Worm (Caenorhabditis elegans) whole organism, L4 larva: Measurements from ENCODE around the gene T24D5.4.

Experiments used
- F37D6.2 ChIP-seq: sonication (generic microtip); optimal IDR thresholded peaks from 2 replicates; lab custom pipeline; 2016; ENCODE audit warnings: mild to moderate bottlenecking, missing genetic modification characterization, missing compliant biosample characterization
- F44E2.7 ChIP-seq: fragments of 200-800 bp; sonication (Bioruptor generic); IDR thresholded peaks from 2 replicates; pipeline ENCODE4 v2.1.2; 2022; ENCODE audit warnings: missing genetic modification characterization, missing compliant biosample characterization
- F49E8.2 ChIP-seq: sonication (generic microtip); optimal IDR thresholded peaks from 2 replicates; lab custom pipeline; 2016; ENCODE audit warnings: missing compliant biosample characterization, mild to moderate bottlenecking, missing genetic modification characterization, borderline replicate concordance
- R02D3.7 ChIP-seq: fragments of 150-350 bp; sonication (generic microtip); optimal IDR thresholded peaks from 3 replicates; lab custom pipeline; 2014; ENCODE audit warnings: missing biosample characterization, missing genetic modification characterization
- T20F7.1 ChIP-seq: fragments of 200-800 bp; sonication (Bioruptor generic); optimal IDR thresholded peaks from 2 replicates; lab custom pipeline; 2018; ENCODE audit warnings: mild to moderate bottlenecking, missing genetic modification characterization, missing compliant biosample characterization
- T26A8.4 ChIP-seq: fragments of 200-800 bp; sonication (Bioruptor generic); IDR thresholded peaks from 2 replicates; pipeline ENCODE4 v1.3.6; 2022; ENCODE audit warnings: missing genetic modification characterization, missing compliant biosample characterization
- ZK337.2 ChIP-seq: fragments of 200-800 bp; sonication (Bioruptor generic); IDR thresholded peaks from 2 replicates; pipeline ENCODE4 v1.3.6; 2022; ENCODE audit warnings: missing genetic modification reagents, missing genetic modification characterization, missing compliant biosample characterization
- aha-1 ChIP-seq: fragments of 150-350 bp; peaks from one replicate; lab custom pipeline; 2014; ENCODE audit warnings: missing biosample characterization, missing genetic modification characterization
- arid-1 ChIP-seq: fragments of 200-800 bp; sonication (Bioruptor generic); conservative IDR thresholded peaks from 2 replicates; pipeline ENCODE4 v1.3.6; 2022; ENCODE audit warnings: missing genetic modification reagents, missing genetic modification characterization, missing compliant biosample characterization
- ceh-32 ChIP-seq: sonication (generic microtip); optimal IDR thresholded peaks from 2 replicates; lab custom pipeline; 2016; ENCODE audit warnings: mild to moderate bottlenecking, missing genetic modification characterization, missing compliant biosample characterization; ENCODE audit not compliant: poor library complexity
- ceh-62 ChIP-seq: sonication (generic microtip); optimal IDR thresholded peaks from 2 replicates; lab custom pipeline; 2017; ENCODE audit warnings: missing biosample characterization, missing genetic modification characterization
- daf-19 ChIP-seq: fragments of 200-800 bp; sonication (Bioruptor generic); conservative IDR thresholded peaks from 2 replicates; pipeline ENCODE4 v1.3.6; 2022; ENCODE audit warnings: missing genetic modification characterization, missing compliant biosample characterization
- dmd-6 ChIP-seq: fragments of 200-800 bp; sonication (Bioruptor generic); IDR thresholded peaks from 2 replicates; pipeline ENCODE4 v1.3.6; 2022; ENCODE audit warnings: missing genetic modification reagents, missing genetic modification characterization, missing compliant biosample characterization
- egl-43 ChIP-seq: fragments of 200-800 bp; sonication (Bioruptor generic); IDR thresholded peaks from 2 replicates; pipeline ENCODE4 v1.3.6; 2022; ENCODE audit warnings: missing genetic modification reagents, missing genetic modification characterization, missing compliant biosample characterization
- fkh-10 ChIP-seq: fragments of 150-350 bp; optimal IDR thresholded peaks from 2 replicates; lab custom pipeline; 2014; ENCODE audit warnings: missing biosample characterization, missing genetic modification reagents, missing genetic modification characterization
- hmg-1.1 ChIP-seq: fragments of 200-800 bp; sonication (Bioruptor generic); IDR thresholded peaks from 2 replicates; pipeline ENCODE4 v1.3.6; 2022; ENCODE audit warnings: missing genetic modification reagents, missing genetic modification characterization, missing compliant biosample characterization
- lin-38 ChIP-seq: fragments of 200-800 bp; sonication (Bioruptor generic); IDR thresholded peaks from 2 replicates; pipeline ENCODE4 v1.3.6; 2022; ENCODE audit warnings: missing genetic modification reagents, missing genetic modification characterization, missing compliant biosample characterization
- lir-3 ChIP-seq: sonication (generic microtip); optimal IDR thresholded peaks from 2 replicates; lab custom pipeline; 2016; ENCODE audit warnings: mild to moderate bottlenecking, missing genetic modification characterization, missing compliant biosample characterization
- mxl-2 ChIP-seq: fragments of 200-800 bp; sonication (Bioruptor generic); conservative IDR thresholded peaks from 2 replicates; pipeline ENCODE4 v1.3.6; 2022; ENCODE audit warnings: missing genetic modification reagents, missing genetic modification characterization, missing compliant biosample characterization
- nhr-102 ChIP-seq: sonication (generic microtip); optimal IDR thresholded peaks from 2 replicates; lab custom pipeline; 2016; ENCODE audit warnings: mild to moderate bottlenecking, missing genetic modification characterization, moderate library complexity, missing compliant biosample characterization
- nhr-11 ChIP-seq: fragments of 150-350 bp; optimal IDR thresholded peaks from 2 replicates; lab custom pipeline; 2014; ENCODE audit warnings: missing biosample characterization, missing genetic modification characterization
- nhr-28 ChIP-seq: fragments of 150-350 bp; optimal IDR thresholded peaks from 2 replicates; lab custom pipeline; 2014; ENCODE audit warnings: missing biosample characterization, missing genetic modification characterization
- php-3 ChIP-seq: fragments of 200-800 bp; sonication (Bioruptor generic); IDR thresholded peaks from 2 replicates; pipeline ENCODE4 v1.3.6; 2022; ENCODE audit warnings: missing genetic modification reagents, missing genetic modification characterization, missing compliant biosample characterization
- saeg-2 ChIP-seq: fragments of 200-800 bp; sonication (Bioruptor generic); IDR thresholded peaks from 2 replicates; pipeline ENCODE4 v1.3.6; 2022; ENCODE audit warnings: missing genetic modification reagents, missing genetic modification characterization, missing compliant biosample characterization
- set-16 ChIP-seq: fragments of 200-800 bp; sonication (Bioruptor generic); IDR thresholded peaks from 2 replicates; pipeline ENCODE4 v1.3.6; 2022; ENCODE audit warnings: missing genetic modification reagents, missing genetic modification characterization, missing compliant biosample characterization
- spr-1 ChIP-seq: sonication (generic microtip); optimal IDR thresholded peaks from 2 replicates; lab custom pipeline; 2016; ENCODE audit warnings: mild to moderate bottlenecking, missing genetic modification characterization, missing compliant biosample characterization
- spr-3 ChIP-seq: fragments of 200-800 bp; sonication (Bioruptor generic); optimal IDR thresholded peaks from 2 replicates; lab custom pipeline; 2018; ENCODE audit warnings: mild to moderate bottlenecking, missing genetic modification characterization, missing compliant biosample characterization
- tra-1 ChIP-seq: fragments of 200-800 bp; sonication (Bioruptor generic); IDR thresholded peaks from 2 replicates; pipeline ENCODE4 v1.3.6; 2022; ENCODE audit warnings: missing genetic modification reagents, missing genetic modification characterization, missing compliant biosample characterization
- unc-62 ChIP-seq, 3 experiments: fragments of 150-350 bp in 1 of 3; sonication (generic microtip); optimal IDR thresholded peaks in 2 of 3; peaks in 1 of 3; 1 replicate in 1 of 3; 2 replicates in 2 of 3; lab custom pipeline; 2014 to 2017; ENCODE audit warnings: missing biosample characterization in 3 of 3, missing genetic modification characterization in 3 of 3, missing genetic modification reagents in 3 of 3, missing genotype in 1 of 3
- vab-7 ChIP-seq: fragments of 200-800 bp; sonication (Bioruptor generic); IDR thresholded peaks from 2 replicates; pipeline ENCODE4 v1.3.6; 2022; ENCODE audit warnings: missing genetic modification reagents, missing genetic modification characterization, missing compliant biosample characterization
- zfp-3 ChIP-seq: fragments of 200-800 bp; sonication (Bioruptor generic); conservative IDR thresholded peaks from 2 replicates; pipeline ENCODE4 v1.3.6; 2022; ENCODE audit warnings: missing genetic modification reagents, missing genetic modification characterization, missing compliant biosample characterization
- ztf-7 ChIP-seq: fragments of 150-350 bp; optimal IDR thresholded peaks from 2 replicates; lab custom pipeline; 2014; ENCODE audit warnings: missing biosample characterization, missing genetic modification characterization

The T24D5.4 gene

ce11 chrX:12563589-12563988 lies 33.4 kb upstream of the T24D5.4 start (continued):
- TF ChIP-seq ZK337.2 (GFP tag; lab: Robert Waterston, UW): peak; percentile 81
- no peak; the same call in 1 of the 2 replicates for TF ChIP-seq egl-43
- no peak; the same call in 1 of the 2 replicates for TF ChIP-seq php-3 (GFP tag; lab: Robert Waterston, UW)
- peak; percentile 47 for TF ChIP-seq ceh-32
- peak; percentile 59 for TF ChIP-seq T20F7.1 (GFP tag; lab: Kevin White, UChicago)
- peak; percentile 83 for TF ChIP-seq lir-3
- TF ChIP-seq spr-3 (GFP tag; lab: Kevin White, UChicago): no peak
- TF ChIP-seq F44E2.7 (GFP tag; lab: Robert Waterston, UW): peak; percentile 91
- no peak for TF ChIP-seq R02D3.7 (tag; lab: Kevin White, UChicago)

ce11 chrX:12574473-12574872 lies 22.5 kb upstream of the T24D5.4 start, which contains the start of gene T24D5.1:
T24D5.1 (plus strand) TSS chrX:12574773.
- TF ChIP-seq php-3 (GFP tag; lab: Robert Waterston, UW) (no peak), ceh-62 (tag; lab: Kevin White, UChicago) (no peak), tra-1 (GFP tag; lab: Robert Waterston, UW) (no peak)

- peak; percentile 92 for TF ChIP-seq set-16
Observed at ce11 chrX:12578052-12578451, 18.9 kb upstream of the T24D5.4 start.

ce11 chrX:12579774-12580173 lies 17.2 kb upstream of the T24D5.4 start, which contains the start of gene T24D5.3:
T24D5.3 (plus strand) TSS chrX:12580074.
- TF ChIP-seq vab-7 (GFP tag; lab: Robert Waterston, UW) (no peak), nhr-102 (no peak), nhr-11 (no peak), saeg-2 (GFP tag; lab: Robert Waterston, UW) (no peak)
- TF ChIP-seq, all 104 proteins: peak for 0

ce11 chrX:12583497-12583896 lies 13.5 kb upstream of the T24D5.4 start:
- peak in 1 of 2 experiments; percentile 91 for TF ChIP-seq unc-62 (GFP tag; optimal IDR thresholded peaks at IDR 0.05 in 1 of 2; lab: Kevin White, UChicago)
- TF ChIP-seq unc-62 (tag; optimal IDR thresholded peaks at IDR 0.05; lab: Kevin White, UChicago): no peak
- TF ChIP-seq mxl-2 (GFP tag; lab: Robert Waterston, UW): no peak

- TF ChIP-seq daf-19 (no peak), aha-1 (peak; percentile 26)
Observed at ce11 chrX:12586352-12586751, 10.6 kb upstream of the T24D5.4 start, which contains the start of gene T24D5.2. T24D5.2 (minus strand) TSS chrX:12586452.

ce11 chrX:12589503-12589902 lies 7.5 kb upstream of the T24D5.4 start:
- TF ChIP-seq lin-38 (GFP tag; lab: Robert Waterston, UW) (no peak), zfp-3 (GFP tag; lab: Robert Waterston, UW) (no peak), tra-1 (GFP tag; lab: Robert Waterston, UW) (no peak), hmg-1.1 (GFP tag; lab: Robert Waterston, UW) (0 out of 2 replicates have a peak, but pooled peaks have one; percentile 9), spr-1 (tag; lab: Kevin White, UChicago) (no peak), F37D6.2 (tag; lab: Kevin White, UChicago) (no peak), unc-62 (GFP tag; optimal IDR thresholded peaks at IDR 0.05 in 1 of 2; lab: Kevin White, UChicago) (no peak), unc-62 (tag; optimal IDR thresholded peaks at IDR 0.05; lab: Kevin White, UChicago) (no peak), ZK337.2 (GFP tag; lab: Robert Waterston, UW) (no peak), nhr-28 (tag; lab: Kevin White, UChicago) (no peak), ztf-7 (tag; lab: Kevin White, UChicago) (no peak), dmd-6 (GFP tag; lab: Robert Waterston, UW) (no peak), T26A8.4 (GFP tag; lab: Robert Waterston, UW) (no peak), F49E8.2 (tag; lab: Kevin White, UChicago) (no peak), arid-1 (GFP tag; lab: Robert Waterston, UW) (no peak), fkh-10 (GFP tag; lab: Kevin White, UChicago) (peak; percentile 5)
